Worm (Caenorhabditis elegans) whole organism, L3 larva: Measurements from ENCODE around the gene C10G8.8.

Source experiments
- ZK546.5 ChIP-seq: sonication (generic microtip); optimal IDR thresholded peaks from 2 replicates; lab custom pipeline; 2017; ENCODE audit warnings: missing biosample characterization, missing genetic modification characterization
- aly-2 ChIP-seq: fragments of 150-350 bp; optimal IDR thresholded peaks from 2 replicates; lab custom pipeline; 2014; ENCODE audit warnings: missing biosample characterization, missing genetic modification characterization
- ceh-16 ChIP-seq: sonication (generic microtip); optimal IDR thresholded peaks from 2 replicates; lab custom pipeline; 2017; ENCODE audit warnings: missing biosample characterization, missing genetic modification characterization
- ceh-28 ChIP-seq: fragments of 150-350 bp; optimal IDR thresholded peaks from 2 replicates; lab custom pipeline; 2014; ENCODE audit warnings: missing biosample characterization, missing genetic modification reagents, missing genetic modification characterization
- ceh-82 ChIP-seq: fragments of 150-350 bp; optimal IDR thresholded peaks from 2 replicates; lab custom pipeline; 2014; ENCODE audit warnings: missing biosample characterization, missing genetic modification characterization
- ceh-9 ChIP-seq: sonication (generic microtip); optimal IDR thresholded peaks from 2 replicates; lab custom pipeline; 2018; ENCODE audit warnings: missing biosample characterization, missing genetic modification characterization
- daf-12 ChIP-seq: fragments of 150-350 bp; optimal IDR thresholded peaks from 2 replicates; lab custom pipeline; 2014; ENCODE audit warnings: missing biosample characterization, missing genetic modification reagents, missing genetic modification characterization
- egl-27 ChIP-seq: sonication (generic microtip); optimal IDR thresholded peaks from 4 replicates; lab custom pipeline; 2017; ENCODE audit warnings: missing biosample characterization, missing genetic modification reagents, missing genetic modification characterization
- egl-5 ChIP-seq: fragments of 150-350 bp; optimal IDR thresholded peaks from 2 replicates; lab custom pipeline; 2017; ENCODE audit warnings: missing biosample characterization, missing genetic modification reagents, missing genetic modification characterization, inconsistent platforms
- elt-1 ChIP-seq: fragments of 150-350 bp; optimal IDR thresholded peaks from 2 replicates; lab custom pipeline; 2014; ENCODE audit warnings: missing biosample characterization, missing genetic modification characterization
- elt-2 ChIP-seq: sonication (generic microtip); optimal IDR thresholded peaks from 2 replicates; lab custom pipeline; 2016; ENCODE audit warnings: missing genetic modification reagents, mild to moderate bottlenecking, missing genetic modification characterization, missing compliant biosample characterization
- elt-3 ChIP-seq, 3 experiments: fragments of 150-350 bp in 1 of 3; sonication (generic microtip) in 2 of 3; optimal IDR thresholded peaks; 2 replicates in 2 of 3; 4 replicates in 1 of 3; lab custom pipeline; 2014 to 2017; ENCODE audit warnings: missing biosample characterization in 3 of 3, missing genetic modification characterization in 3 of 3
- eor-1 ChIP-seq, 2 experiments: fragments of 150-350 bp; optimal IDR thresholded peaks; 2 replicates each; lab custom pipeline; 2014 to 2018; ENCODE audit warnings: missing biosample characterization in 2 of 2, missing genetic modification characterization in 2 of 2
- fkh-10 ChIP-seq: sonication (generic microtip); optimal IDR thresholded peaks from 2 replicates; lab custom pipeline; 2017; ENCODE audit warnings: missing biosample characterization, missing genetic modification reagents, missing genetic modification characterization
- fkh-2 ChIP-seq: fragments of 150-350 bp; optimal IDR thresholded peaks from 2 replicates; lab custom pipeline; 2014; ENCODE audit warnings: missing biosample characterization, missing genetic modification reagents, missing genetic modification characterization
- fos-1 ChIP-seq: fragments of 150-350 bp; optimal IDR thresholded peaks from 2 replicates; lab custom pipeline; 2014; ENCODE audit warnings: missing biosample characterization, missing genetic modification characterization
- hmg-11 ChIP-seq: sonication (generic microtip); optimal IDR thresholded peaks from 2 replicates; lab custom pipeline; 2016; ENCODE audit warnings: missing genetic modification characterization, missing compliant biosample characterization
- jun-1 ChIP-seq: fragments of 150-350 bp; optimal IDR thresholded peaks from 2 replicates; lab custom pipeline; 2014; ENCODE audit warnings: missing biosample characterization, missing genetic modification reagents, missing genetic modification characterization
- mdl-1 ChIP-seq: fragments of 150-350 bp; optimal IDR thresholded peaks from 2 replicates; lab custom pipeline; 2014; ENCODE audit warnings: missing biosample characterization, missing genetic modification characterization
- mml-1 ChIP-seq: fragments of 150-350 bp; sonication (generic microtip); optimal IDR thresholded peaks from 3 replicates; lab custom pipeline; 2014; ENCODE audit warnings: missing biosample characterization, missing genetic modification characterization
- nfya-1 ChIP-seq: sonication (generic microtip); optimal IDR thresholded peaks from 2 replicates; lab custom pipeline; 2017; ENCODE audit warnings: missing genetic modification characterization, mild to moderate bottlenecking, missing compliant biosample characterization, antibody characterized with exemption, moderate library complexity; ENCODE audit not compliant: insufficient read depth
- nhr-11 ChIP-seq: fragments of 150-350 bp; optimal IDR thresholded peaks from 2 replicates; lab custom pipeline; 2014; ENCODE audit warnings: missing biosample characterization, missing genetic modification characterization
- nhr-12 ChIP-seq: fragments of 150-350 bp; optimal IDR thresholded peaks from 2 replicates; lab custom pipeline; 2014; ENCODE audit warnings: missing biosample characterization, missing genetic modification characterization
- nhr-23 ChIP-seq: fragments of 150-350 bp; optimal IDR thresholded peaks from 2 replicates; lab custom pipeline; 2014; ENCODE audit warnings: missing biosample characterization, missing genetic modification reagents, missing genetic modification characterization
- nhr-237 ChIP-seq: fragments of 150-350 bp; optimal IDR thresholded peaks from 2 replicates; lab custom pipeline; 2014; ENCODE audit warnings: missing biosample characterization, missing genetic modification characterization
- nhr-25 ChIP-seq: sonication (generic microtip); optimal IDR thresholded peaks from 2 replicates; lab custom pipeline; 2017; ENCODE audit warnings: missing biosample characterization, missing genetic modification characterization
- nhr-43 ChIP-seq: sonication (generic microtip); optimal IDR thresholded peaks from 2 replicates; lab custom pipeline; 2016; ENCODE audit warnings: mild to moderate bottlenecking, missing genetic modification characterization, missing compliant biosample characterization; ENCODE audit not compliant: poor library complexity, severe bottlenecking
- nhr-76 ChIP-seq: fragments of 150-350 bp; sonication (generic microtip); optimal IDR thresholded peaks from 5 replicates; lab custom pipeline; 2014; ENCODE audit warnings: missing biosample characterization, missing genetic modification characterization
- nhr-77 ChIP-seq: fragments of 150-350 bp; optimal IDR thresholded peaks from 2 replicates; lab custom pipeline; 2014; ENCODE audit warnings: missing biosample characterization, missing genetic modification characterization
- pha-4 ChIP-seq: fragments of 150-350 bp; optimal IDR thresholded peaks from 2 replicates; lab custom pipeline; 2014; ENCODE audit warnings: missing biosample characterization, missing genetic modification reagents, missing genetic modification characterization
- sea-2 ChIP-seq: fragments of 150-350 bp; sonication (generic microtip); optimal IDR thresholded peaks from 4 replicates; lab custom pipeline; 2014; ENCODE audit warnings: missing biosample characterization, missing genetic modification reagents, missing genetic modification characterization
- snpc-4 ChIP-seq: fragments of 150-350 bp; optimal IDR thresholded peaks from 2 replicates; lab custom pipeline; 2014; ENCODE audit warnings: missing biosample characterization, missing genetic modification characterization
- tbx-2 ChIP-seq: sonication (generic microtip); optimal IDR thresholded peaks from 2 replicates; lab custom pipeline; 2016; ENCODE audit warnings: mild to moderate bottlenecking, missing genetic modification characterization, missing compliant biosample characterization
- unc-39 ChIP-seq: sonication (generic microtip); optimal IDR thresholded peaks from 4 replicates; lab custom pipeline; 2017; ENCODE audit warnings: missing biosample characterization, missing genetic modification characterization
- unc-62 ChIP-seq: fragments of 150-350 bp; sonication (generic microtip); optimal IDR thresholded peaks from 4 replicates; lab custom pipeline; 2014; ENCODE audit warnings: missing biosample characterization, missing genetic modification reagents, missing genetic modification characterization
- zag-1 ChIP-seq: fragments of 150-350 bp; optimal IDR thresholded peaks from 2 replicates; lab custom pipeline; 2014; ENCODE audit warnings: missing biosample characterization, missing genetic modification characterization
- ztf-11 ChIP-seq: fragments of 150-350 bp; optimal IDR thresholded peaks from 2 replicates; lab custom pipeline; 2014; ENCODE audit warnings: missing biosample characterization, missing genetic modification characterization

C10G8.8 gene

ce11 chrV:5328314-5328713, at the start of gene C10G8.8:
Gene C10G8.8, minus strand, starts transcription at chrV:5328414.
- no peak for TF ChIP-seq aly-2 (tag; lab: Kevin White, UChicago)
- TF ChIP-seq elt-3 (tag; optimal IDR thresholded peaks at IDR 0.05; lab: Kevin White, UChicago): no peak

- TF ChIP-seq nfya-1 (no peak), ZK546.5 (no peak), ztf-11 (tag; lab: Kevin White, UChicago) (no peak), egl-27 (no peak), nhr-23 (tag; lab: Kevin White, UChicago) (no peak), elt-3 (tag; optimal IDR thresholded peaks at IDR 0.05; lab: Kevin White, UChicago) (no peak), nhr-237 (tag; lab: Kevin White, UChicago) (no peak), eor-1 (tag; optimal IDR thresholded peaks at IDR 0.05; lab: Kevin White, UChicago) (no peak), daf-12 (tag; lab: Kevin White, UChicago) (no peak), mdl-1 (tag; lab: Kevin White, UChicago) (no peak), jun-1 (no peak), fkh-10 (GFP tag; lab: Kevin White, UChicago) (no peak)
Measured at ce11 chrV:5372118-5372517, 43.9 kb upstream of the C10G8.8 start, which contains the start of gene C35A11.3. Gene C35A11.3, plus strand, starts transcription at chrV:5372418.

DNA sequence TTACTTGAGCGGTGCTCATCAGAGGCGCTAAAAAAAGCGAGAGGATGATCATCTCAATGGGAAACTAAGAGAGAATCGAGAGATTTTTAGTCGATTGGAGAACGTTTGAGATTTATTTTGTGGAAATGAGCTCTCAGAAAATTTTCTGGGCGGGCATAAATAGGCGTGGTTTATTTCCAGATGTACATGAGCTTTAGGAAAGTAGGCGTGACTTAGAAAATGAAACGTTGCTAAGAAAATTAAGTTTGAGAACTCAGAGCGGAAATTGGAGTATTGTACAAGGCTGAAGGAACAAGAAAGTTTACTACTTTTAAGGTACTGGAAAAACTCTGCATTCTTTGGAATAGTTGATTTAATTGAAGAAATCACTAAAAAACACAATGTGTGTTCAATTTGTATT, 40.6 kb upstream of the C10G8.8 start, which contains the start of gene T09D3.9:
T09D3.9 (minus strand) TSS at position 101 of the 400 bp plus-strand sequence.
- no peak for TF ChIP-seq aly-2 (tag; lab: Kevin White, UChicago)
- no peak for TF ChIP-seq nhr-11 (tag; lab: Kevin White, UChicago)
- no peak for TF ChIP-seq nfya-1
- no peak for TF ChIP-seq fkh-10 (GFP tag; lab: Kevin White, UChicago)
- no peak for TF ChIP-seq eor-1 (tag; optimal IDR thresholded peaks at IDR 0.05; lab: Kevin White, UChicago)
- TF ChIP-seq ceh-9 (tag; lab: Kevin White, UChicago): no peak
- no peak for TF ChIP-seq nhr-12 (tag; lab: Kevin White, UChicago)
- no peak for TF ChIP-seq snpc-4 (tag; lab: Kevin White, UChicago)
- TF ChIP-seq hmg-11 (tag; lab: Kevin White, UChicago): no peak
- no peak for TF ChIP-seq fos-1 (tag; lab: Kevin White, UChicago)
- TF ChIP-seq, all 47 proteins: peak for 0

DNA sequence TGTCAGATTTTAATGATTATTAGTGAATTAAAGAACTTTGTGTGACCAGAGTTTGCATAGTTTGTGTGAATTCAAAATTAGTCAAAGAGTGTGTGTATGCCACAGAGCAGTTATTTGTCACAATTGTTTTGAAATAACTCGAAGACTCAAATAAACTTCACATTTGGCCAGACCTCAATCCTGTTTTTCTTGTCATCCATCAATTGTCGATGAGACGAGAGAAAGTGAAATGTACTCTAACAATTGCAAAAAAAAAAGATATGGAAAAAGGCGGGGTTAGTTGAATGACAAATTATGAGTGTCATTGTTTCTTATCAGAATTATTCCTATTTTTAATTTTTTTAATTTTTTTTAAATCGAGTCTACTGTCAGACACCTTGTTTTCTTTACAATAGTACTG, 36.6 kb upstream of the C10G8.8 start, which contains the start of gene T09D3.8:
T09D3.8 (plus strand) TSS at position 301 of the 400 bp plus-strand sequence.
- TF ChIP-seq daf-12 (tag; lab: Kevin White, UChicago) (no peak), sea-2 (GFP tag; lab: Kevin White, UChicago) (no peak), ztf-11 (tag; lab: Kevin White, UChicago) (no peak), egl-27 (no peak), egl-5 (tag; lab: Kevin White, UChicago) (no peak), ZK546.5 (no peak), ceh-28 (tag; lab: Kevin White, UChicago) (no peak), mml-1 (no peak), ceh-16 (tag; lab: Kevin White, UChicago) (no peak), zag-1 (tag; lab: Kevin White, UChicago) (no peak), fkh-10 (GFP tag; lab: Kevin White, UChicago) (no peak), nhr-12 (tag; lab: Kevin White, UChicago) (no peak), unc-39 (tag; lab: Kevin White, UChicago) (no peak), pha-4 (no peak)

DNA sequence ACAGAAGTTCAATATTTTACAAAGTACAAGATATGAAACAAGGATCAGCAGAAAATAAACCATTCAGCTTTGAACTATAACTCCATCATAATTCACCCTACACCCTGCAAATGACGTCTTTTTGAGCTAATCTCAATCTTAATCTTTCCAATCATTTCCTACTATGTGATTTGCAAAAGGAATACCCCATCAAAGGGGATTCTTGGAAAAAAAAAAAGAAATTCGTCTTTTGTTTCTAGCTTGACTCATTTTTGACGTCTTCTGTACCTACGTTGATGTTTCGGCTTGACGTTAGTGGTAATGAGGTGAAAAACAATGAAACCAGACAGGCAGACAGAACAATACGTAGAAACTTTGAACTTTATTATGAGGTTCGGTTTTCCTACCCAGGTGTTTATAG, 34.0 kb upstream of the C10G8.8 start:
- no peak for TF ChIP-seq ztf-11 (tag; lab: Kevin White, UChicago)

ce11 chrV:5358772-5359171, 30.6 kb upstream of the C10G8.8 start, which contains the start of gene nhr-216:
Gene nhr-216, minus strand, starts transcription at chrV:5358872.
- no peak for TF ChIP-seq fos-1 (tag; lab: Kevin White, UChicago)
- no peak for TF ChIP-seq nhr-76 (tag; lab: Kevin White, UChicago)
- TF ChIP-seq elt-2: no peak
- TF ChIP-seq ceh-16 (tag; lab: Kevin White, UChicago): no peak
- TF ChIP-seq nhr-12 (tag; lab: Kevin White, UChicago): no peak
- TF ChIP-seq elt-1 (tag; lab: Kevin White, UChicago): no peak
- TF ChIP-seq fkh-10 (GFP tag; lab: Kevin White, UChicago): no peak
- no peak for TF ChIP-seq tbx-2
- TF ChIP-seq nhr-77 (tag; lab: Kevin White, UChicago): no peak
- no peak for TF ChIP-seq unc-62 (GFP tag; lab: Kevin White, UChicago)
- no peak for TF ChIP-seq fkh-2 (tag; lab: Kevin White, UChicago)
- TF ChIP-seq ceh-28 (tag; lab: Kevin White, UChicago): no peak
- no peak for TF ChIP-seq elt-3 (tag; optimal IDR thresholded peaks at IDR 0.05; lab: Kevin White, UChicago)
- TF ChIP-seq ceh-82: no peak
- no peak for TF ChIP-seq sea-2 (GFP tag; lab: Kevin White, UChicago)
- TF ChIP-seq snpc-4 (tag; lab: Kevin White, UChicago): no peak
- TF ChIP-seq nhr-25 (tag; lab: Kevin White, UChicago): no peak
- no peak for TF ChIP-seq nhr-43 (tag; lab: Kevin White, UChicago)
